Worm (Caenorhabditis elegans): Measurements from ENCODE around the gene arl-3.

The arl-3 gene

DNA sequence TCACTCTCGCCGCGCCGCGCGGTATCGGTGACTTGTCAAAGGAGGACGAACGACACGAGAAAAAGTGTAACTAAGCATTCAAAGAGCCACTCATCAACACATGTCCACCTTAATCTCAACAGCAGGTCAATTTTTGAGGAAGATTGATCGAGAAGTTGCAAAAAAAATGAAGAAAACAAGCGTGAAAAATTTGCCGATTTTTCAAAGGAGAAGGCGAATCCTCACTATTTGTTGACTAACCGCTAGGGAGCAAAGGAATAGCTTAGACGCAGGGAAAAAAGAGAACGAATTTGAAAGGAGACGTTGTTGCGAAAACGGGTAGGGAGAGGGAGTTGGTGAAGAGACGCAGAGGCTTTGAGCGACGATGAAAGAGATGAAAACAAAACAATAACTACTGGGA, 39.0 kb downstream of the arl-3 start:
- TF ChIP-seq daf-12 (tag; optimal IDR thresholded peaks at IDR 0.05) (no peak), ztf-11 (tag; optimal IDR thresholded peaks at IDR 0.05) (no peak), elt-3 (tag; optimal IDR thresholded peaks at IDR 0.05) (no peak), ceh-16 (tag; optimal IDR thresholded peaks at IDR 0.05) (no peak), eor-1 (tag; optimal IDR thresholded peaks at IDR 0.05) (no peak), egl-27 (tag; optimal IDR thresholded peaks at IDR 0.05) (no peak), ceh-28 (tag; optimal IDR thresholded peaks at IDR 0.05) (no peak), tbx-2 (tag; optimal IDR thresholded peaks at IDR 0.05) (no peak), nfya-1 (tag; optimal IDR thresholded peaks at IDR 0.05; ENCODE audit: insufficient read depth) (peak; percentile 57), nhr-43 (tag; optimal IDR thresholded peaks at IDR 0.05; ENCODE audit: poor library complexity, severe bottlenecking) (peak; percentile 21), unc-39 (tag; optimal IDR thresholded peaks at IDR 0.05) (no peak), fos-1 (tag; optimal IDR thresholded peaks at IDR 0.05) (no peak), nhr-76 (tag; optimal IDR thresholded peaks at IDR 0.05) (no peak), mdl-1 (tag; optimal IDR thresholded peaks at IDR 0.05) (no peak), ceh-9 (tag; optimal IDR thresholded peaks at IDR 0.05) (no peak), ama-1 (optimal IDR thresholded peaks at IDR 0.05) (no peak), pha-4 (tag; optimal IDR thresholded peaks at IDR 0.05) (peak; percentile 51), pqm-1 (tag; optimal IDR thresholded peaks at IDR 0.05) (no peak), elt-2 (tag; optimal IDR thresholded peaks at IDR 0.05) (no peak), sea-2 (GFP tag; optimal IDR thresholded peaks at IDR 0.05) (no peak), ceh-82 (tag; optimal IDR thresholded peaks at IDR 0.05) (no peak), unc-62 (GFP tag; optimal IDR thresholded peaks at IDR 0.05) (peak; percentile 62), aly-2 (tag; optimal IDR thresholded peaks at IDR 0.05) (no peak), nhr-11 (tag; optimal IDR thresholded peaks at IDR 0.05) (no peak), lin-39 (tag; optimal IDR thresholded peaks at IDR 0.05) (peak; percentile 84), nhr-23 (tag; optimal IDR thresholded peaks at IDR 0.05) (no peak), nhr-67 (tag; optimal IDR thresholded peaks at IDR 0.05) (no peak), ztf-4 (tag; optimal IDR thresholded peaks at IDR 0.05) (no peak), fkh-10 (GFP tag; optimal IDR thresholded peaks at IDR 0.05) (no peak), elt-1 (tag; optimal IDR thresholded peaks at IDR 0.05) (no peak), snpc-4 (tag; optimal IDR thresholded peaks at IDR 0.05) (peak; percentile 68), mml-1 (tag; optimal IDR thresholded peaks at IDR 0.05) (no peak), nhr-28 (tag; optimal IDR thresholded peaks at IDR 0.05) (no peak), egl-5 (tag; optimal IDR thresholded peaks at IDR 0.05) (peak; percentile 61), zag-1 (tag; optimal IDR thresholded peaks at IDR 0.05) (no peak), skn-1 (tag; optimal IDR thresholded peaks at IDR 0.05) (no peak), hmg-11 (tag; optimal IDR thresholded peaks at IDR 0.05) (peak; percentile 79), ZK546.5 (tag; optimal IDR thresholded peaks at IDR 0.05) (no peak), lsy-12 (tag; optimal IDR thresholded peaks at IDR 0.05) (no peak), fkh-2 (tag; optimal IDR thresholded peaks at IDR 0.05) (no peak), R02D3.7 (tag; optimal IDR thresholded peaks at IDR 0.05) (no peak), nhr-77 (tag; optimal IDR thresholded peaks at IDR 0.05) (no peak), nhr-237 (tag; optimal IDR thresholded peaks at IDR 0.05) (no peak), nhr-25 (tag; optimal IDR thresholded peaks at IDR 0.05) (peak; percentile 25), lin-15B (tag; optimal IDR thresholded peaks at IDR 0.05) (no peak), jun-1 (tag; optimal IDR thresholded peaks at IDR 0.05) (no peak)

DNA sequence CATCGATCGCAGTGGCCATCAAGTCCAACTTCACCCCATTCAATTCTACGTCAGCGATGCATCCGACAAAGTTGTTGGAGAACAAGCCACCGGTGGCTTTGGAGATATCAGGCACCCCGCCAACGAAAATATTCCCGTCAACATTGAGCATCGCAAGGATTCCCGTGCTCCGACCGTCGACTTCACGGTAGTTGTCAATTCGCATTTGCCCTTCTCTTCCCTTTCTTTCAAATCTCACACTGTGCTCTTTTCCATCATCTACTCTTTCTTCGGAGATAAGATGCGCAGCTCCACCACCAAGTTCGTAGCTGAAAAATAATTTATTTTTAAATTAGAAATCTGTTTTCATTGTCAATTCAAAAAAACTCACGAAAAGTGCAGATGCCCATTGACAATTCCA, 41.3 kb downstream of the arl-3 start:
- TF ChIP-seq nhr-43 (tag; optimal IDR thresholded peaks at IDR 0.05; ENCODE audit: poor library complexity, severe bottlenecking) (no peak), mdl-1 (tag; optimal IDR thresholded peaks at IDR 0.05) (no peak), eor-1 (tag; optimal IDR thresholded peaks at IDR 0.05) (no peak), hmg-11 (tag; optimal IDR thresholded peaks at IDR 0.05) (no peak), tbx-2 (tag; optimal IDR thresholded peaks at IDR 0.05) (no peak)
